Worm (Caenorhabditis elegans): Measurements from ENCODE around the gene B0334.4.
A peak's percentile ranks its signal among the peaks of the same experiment; 100 is the strongest.

The B0334.4 gene

DNA sequence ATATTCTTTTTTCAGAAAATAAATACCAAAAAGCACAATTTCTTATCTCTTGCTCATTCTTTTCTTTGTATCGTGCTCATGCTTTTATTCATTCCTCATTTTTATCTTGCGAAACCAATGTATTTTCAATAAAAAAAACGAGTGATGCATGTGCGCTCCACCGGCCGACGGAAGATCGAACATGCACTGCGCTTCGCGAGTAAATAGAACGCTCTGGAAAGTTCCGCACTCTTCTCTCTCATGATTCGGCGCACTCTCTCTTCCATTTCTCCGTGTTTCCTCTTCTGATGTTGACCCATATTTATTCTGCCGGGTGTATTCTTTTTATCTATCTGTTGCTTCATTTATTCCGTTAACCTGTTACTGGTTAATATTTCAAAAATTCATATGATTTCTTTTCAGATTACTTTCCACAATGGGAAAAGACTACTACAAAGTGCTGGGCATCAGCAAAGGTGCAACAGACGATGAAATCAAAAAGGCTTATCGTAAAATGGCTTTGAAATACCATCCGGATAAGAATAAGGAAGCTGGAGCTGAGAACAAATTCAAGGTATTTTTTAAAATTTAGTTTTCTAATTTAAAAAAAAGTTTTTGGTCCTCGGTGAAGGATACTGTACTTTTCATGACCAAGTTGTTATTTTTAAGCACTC is 49.9 kb downstream of the B0334.4 start, which contains the start of gene dnj-13 (continued):
- TF ChIP-seq hmg-1.2 (GFP tag; IDR thresholded peaks at IDR 0.05), result peak; percentile 79
- peak; percentile 91 for TF ChIP-seq repo-1 (tag; optimal IDR thresholded peaks at IDR 0.05)
- peak; percentile 39 for TF ChIP-seq B0261.1 (tag; optimal IDR thresholded peaks at IDR 0.05)
- TF ChIP-seq hlh-26 (GFP tag; conservative IDR thresholded peaks at IDR 0.05), result no peak
- TF ChIP-seq ceh-79 (tag; optimal IDR thresholded peaks at IDR 0.05), result peak; percentile 98
- TF ChIP-seq madf-3 (GFP tag; IDR thresholded peaks at IDR 0.05), result peak; percentile 94
- no peak for TF ChIP-seq unc-62 (GFP tag; optimal IDR thresholded peaks at IDR 0.05)
- TF ChIP-seq lin-26 (GFP tag; IDR thresholded peaks at IDR 0.05), result peak; percentile 75
- peak; percentile 88 for TF ChIP-seq ztf-22 (GFP tag; optimal IDR thresholded peaks at IDR 0.05)
- peak; percentile 6 for TF ChIP-seq dpl-1 (GFP tag; optimal IDR thresholded peaks at IDR 0.05)
- TF ChIP-seq lag-1 (GFP tag; IDR thresholded peaks at IDR 0.05), result no peak
- TF ChIP-seq bed-2 (GFP tag; IDR thresholded peaks at IDR 0.05), result peak; percentile 43; the same call in 1 of the 2 replicates
- peak; percentile 77 for TF ChIP-seq madf-10 (tag; optimal IDR thresholded peaks at IDR 0.05)
- no peak for TF ChIP-seq lsy-27 (tag; optimal IDR thresholded peaks at IDR 0.05; ENCODE audit: borderline replicate concordance, insufficient read depth)
- peak; percentile 54 for TF ChIP-seq egrh-3 (GFP tag; IDR thresholded peaks at IDR 0.05)
- peak; percentile 76 for TF ChIP-seq fkh-3 (tag; optimal IDR thresholded peaks at IDR 0.05)
- peak; percentile 93 for TF ChIP-seq F39B2.1 (GFP tag; IDR thresholded peaks at IDR 0.05)
- peak; percentile 89 for TF ChIP-seq egl-44 (GFP tag; IDR thresholded peaks at IDR 0.05)
- peak; percentile 96 for TF ChIP-seq ztf-26 (tag; optimal IDR thresholded peaks at IDR 0.05)
- peak; percentile 89 for TF ChIP-seq zim-3 (tag; optimal IDR thresholded peaks at IDR 0.05)
- TF ChIP-seq attf-5 (GFP tag; optimal IDR thresholded peaks at IDR 0.05), result peak; percentile 85
- peak; percentile 98 for TF ChIP-seq chd-7 (tag; optimal IDR thresholded peaks at IDR 0.05)
- TF ChIP-seq atf-7 (tag; optimal IDR thresholded peaks at IDR 0.05), result peak; percentile 96
- TF ChIP-seq xnd-1 (tag; optimal IDR thresholded peaks at IDR 0.05), result no peak
- TF ChIP-seq dpff-1 (tag; optimal IDR thresholded peaks at IDR 0.05), result peak; percentile 58
- TF ChIP-seq F52B5.7 (tag; optimal IDR thresholded peaks at IDR 0.05), result peak; percentile 95
- TF ChIP-seq hlh-12 (tag; optimal IDR thresholded peaks at IDR 0.05), result no peak
- peak; percentile 80 for TF ChIP-seq attf-3 (GFP tag; conservative IDR thresholded peaks at IDR 0.05)
- TF ChIP-seq cebp-1 (GFP tag; IDR thresholded peaks at IDR 0.05), result peak; percentile 94
- peak; percentile 97 for TF ChIP-seq cebp-1 (tag; optimal IDR thresholded peaks at IDR 0.05)
- peak; percentile 14 for TF ChIP-seq hrde-1 (tag; optimal IDR thresholded peaks at IDR 0.05; ENCODE audit: borderline replicate concordance)
- TF ChIP-seq ztf-18 (tag; optimal IDR thresholded peaks at IDR 0.05), result peak; percentile 60
- TF ChIP-seq rec-8 (tag; optimal IDR thresholded peaks at IDR 0.05), result no peak
- peak; percentile 98 for TF ChIP-seq ekl-4 (GFP tag; IDR thresholded peaks at IDR 0.05)
- TF ChIP-seq let-526 (GFP tag; IDR thresholded peaks at IDR 0.05), result peak; percentile 98
- TF ChIP-seq Y53G8AR.9 (GFP tag; conservative IDR thresholded peaks at IDR 0.05), result peak; percentile 98
- TF ChIP-seq lin-54 (GFP tag; optimal IDR thresholded peaks at IDR 0.05), result peak; percentile 93
- TF ChIP-seq ceh-40 (GFP tag; IDR thresholded peaks at IDR 0.05), result peak; percentile 86
- no peak for TF ChIP-seq nhr-120 (GFP tag; IDR thresholded peaks at IDR 0.05)
- peak; percentile 92 for TF ChIP-seq D2030.7 (GFP tag; IDR thresholded peaks at IDR 0.05)
- peak; percentile 77 for TF ChIP-seq madf-8 (GFP tag; conservative IDR thresholded peaks at IDR 0.05)
- peak; percentile 87 for TF ChIP-seq tbx-9 (tag; optimal IDR thresholded peaks at IDR 0.05; ENCODE audit: borderline replicate concordance)
- peak; percentile 97 for TF ChIP-seq athp-1 (tag; optimal IDR thresholded peaks at IDR 0.05)
- TF ChIP-seq attf-6 (GFP tag; IDR thresholded peaks at IDR 0.05), result peak; percentile 84
